Worm (Caenorhabditis elegans) whole organism, young adult: Measurements from ENCODE around the gene unc-78.

Source experiments
- F49E8.2 ChIP-seq: sonication (generic microtip); optimal IDR thresholded peaks from 3 replicates; lab custom pipeline; 2017; ENCODE audit warnings: missing genetic modification characterization, mild to moderate bottlenecking, missing compliant biosample characterization, antibody characterized with exemption, moderate library complexity; ENCODE audit not compliant: insufficient read depth
- egrh-3 ChIP-seq: fragments of 200-800 bp; sonication (Bioruptor generic); IDR thresholded peaks from 2 replicates; pipeline ENCODE4 v1.3.6; 2022; ENCODE audit warnings: missing genetic modification reagents, missing genetic modification characterization, missing compliant biosample characterization
- hlh-12 ChIP-seq: sonication (generic microtip); optimal IDR thresholded peaks from 2 replicates; lab custom pipeline; 2016; ENCODE audit warnings: missing genetic modification characterization, missing compliant biosample characterization
- lsy-27 ChIP-seq: sonication (generic microtip); optimal IDR thresholded peaks from 2 replicates; lab custom pipeline; 2017; ENCODE audit warnings: missing genetic modification characterization, mild to moderate bottlenecking, missing compliant biosample characterization, antibody characterized with exemption, missing genotype, borderline replicate concordance; ENCODE audit not compliant: insufficient read depth
- mel-28 ChIP-seq: sonication (generic microtip); optimal IDR thresholded peaks from 2 replicates; lab custom pipeline; 2016; ENCODE audit warnings: borderline replicate concordance, mild to moderate bottlenecking, missing genetic modification characterization, missing compliant biosample characterization
- mes-4 ChIP-seq: sonication (generic microtip); optimal IDR thresholded peaks from 2 replicates; lab custom pipeline; 2016; ENCODE audit warnings: missing genotype, missing genetic modification characterization, missing compliant biosample characterization
- nfya-2 ChIP-seq: fragments of 200-800 bp; sonication (Bioruptor generic); IDR thresholded peaks from 2 replicates; pipeline ENCODE4 v1.3.6; 2022; ENCODE audit warnings: missing genetic modification reagents, missing genetic modification characterization, missing compliant biosample characterization
- pha-4 ChIP-seq: fragments of 150-350 bp; sonication (generic microtip); optimal IDR thresholded peaks from 2 replicates; lab custom pipeline; 2014; ENCODE audit warnings: missing biosample characterization, missing genetic modification reagents, missing genetic modification characterization
- unc-130 ChIP-seq: sonication (generic microtip); optimal IDR thresholded peaks from 2 replicates; lab custom pipeline; 2016; ENCODE audit warnings: missing genetic modification reagents, missing genetic modification characterization, missing compliant biosample characterization

DNA sequence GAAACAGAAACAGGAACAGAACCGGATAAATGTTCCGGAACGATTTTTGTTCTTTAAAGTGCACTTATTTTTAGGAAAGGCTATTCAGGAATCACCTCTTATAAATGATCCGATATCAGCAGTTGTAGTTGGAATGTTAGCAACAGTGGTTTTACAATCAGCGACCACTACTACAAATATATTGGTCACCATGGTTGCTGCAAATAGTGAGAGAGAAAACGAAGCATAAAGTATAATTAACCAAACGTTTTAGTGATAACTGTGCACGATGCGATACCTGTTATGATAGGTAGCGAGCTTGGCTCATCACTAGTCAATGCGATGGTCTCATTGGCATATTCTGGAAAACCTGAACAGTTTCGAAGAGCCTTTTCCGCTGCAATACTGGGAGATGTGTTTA lies 42.0 kb downstream of the unc-78 start:
- no peak for TF ChIP-seq F49E8.2 (tag; lab: Kevin White, UChicago)
- TF ChIP-seq unc-130 (GFP tag; lab: Kevin White, UChicago): no peak
- no peak for TF ChIP-seq lsy-27 (tag; lab: Kevin White, UChicago)
- TF ChIP-seq egrh-3: no peak
- no peak for TF ChIP-seq mel-28 (tag; lab: Kevin White, UChicago)
- no peak for TF ChIP-seq nfya-2 (GFP tag; lab: Robert Waterston, UW)
- no peak for TF ChIP-seq hlh-12 (tag; lab: Kevin White, UChicago)
- no peak for TF ChIP-seq pha-4 (tag; lab: Kevin White, UChicago)
- no peak for TF ChIP-seq mes-4 (tag; lab: Kevin White, UChicago)
